Worm (Caenorhabditis elegans) whole organism, L3 larva: Measurements from ENCODE around the gene T23F6.5.
A peak's percentile ranks its signal among the peaks of the same experiment; 100 is the strongest.

Experiments used
- ZK546.5 ChIP-seq: sonication (generic microtip); optimal IDR thresholded peaks from 2 replicates; lab custom pipeline; 2017; ENCODE audit warnings: missing biosample characterization, missing genetic modification characterization
- ama-1 ChIP-seq: fragments of 150-350 bp; optimal IDR thresholded peaks from 2 replicates; lab custom pipeline; 2018
- ceh-16 ChIP-seq: sonication (generic microtip); optimal IDR thresholded peaks from 2 replicates; lab custom pipeline; 2017; ENCODE audit warnings: missing biosample characterization, missing genetic modification characterization
- ceh-28 ChIP-seq: fragments of 150-350 bp; optimal IDR thresholded peaks from 2 replicates; lab custom pipeline; 2014; ENCODE audit warnings: missing biosample characterization, missing genetic modification reagents, missing genetic modification characterization
- ceh-82 ChIP-seq: fragments of 150-350 bp; optimal IDR thresholded peaks from 2 replicates; lab custom pipeline; 2014; ENCODE audit warnings: missing biosample characterization, missing genetic modification characterization
- ceh-9 ChIP-seq: sonication (generic microtip); optimal IDR thresholded peaks from 2 replicates; lab custom pipeline; 2018; ENCODE audit warnings: missing biosample characterization, missing genetic modification characterization
- daf-12 ChIP-seq: fragments of 150-350 bp; optimal IDR thresholded peaks from 2 replicates; lab custom pipeline; 2014; ENCODE audit warnings: missing biosample characterization, missing genetic modification reagents, missing genetic modification characterization
- egl-27 ChIP-seq: sonication (generic microtip); optimal IDR thresholded peaks from 4 replicates; lab custom pipeline; 2017; ENCODE audit warnings: missing biosample characterization, missing genetic modification reagents, missing genetic modification characterization
- elt-2 ChIP-seq: sonication (generic microtip); optimal IDR thresholded peaks from 2 replicates; lab custom pipeline; 2016; ENCODE audit warnings: missing genetic modification reagents, mild to moderate bottlenecking, missing genetic modification characterization, missing compliant biosample characterization
- elt-3 ChIP-seq, 3 experiments: fragments of 150-350 bp in 1 of 3; sonication (generic microtip) in 2 of 3; optimal IDR thresholded peaks; 2 replicates in 2 of 3; 4 replicates in 1 of 3; lab custom pipeline; 2014 to 2017; ENCODE audit warnings: missing biosample characterization in 3 of 3, missing genetic modification characterization in 3 of 3
- eor-1 ChIP-seq, 2 experiments: fragments of 150-350 bp; optimal IDR thresholded peaks; 2 replicates each; lab custom pipeline; 2014 to 2018; ENCODE audit warnings: missing biosample characterization in 2 of 2, missing genetic modification characterization in 2 of 2
- fkh-10 ChIP-seq: sonication (generic microtip); optimal IDR thresholded peaks from 2 replicates; lab custom pipeline; 2017; ENCODE audit warnings: missing biosample characterization, missing genetic modification reagents, missing genetic modification characterization
- fkh-2 ChIP-seq: fragments of 150-350 bp; optimal IDR thresholded peaks from 2 replicates; lab custom pipeline; 2014; ENCODE audit warnings: missing biosample characterization, missing genetic modification reagents, missing genetic modification characterization
- fos-1 ChIP-seq: fragments of 150-350 bp; optimal IDR thresholded peaks from 2 replicates; lab custom pipeline; 2014; ENCODE audit warnings: missing biosample characterization, missing genetic modification characterization
- jun-1 ChIP-seq: fragments of 150-350 bp; optimal IDR thresholded peaks from 2 replicates; lab custom pipeline; 2014; ENCODE audit warnings: missing biosample characterization, missing genetic modification reagents, missing genetic modification characterization
- lin-15B ChIP-seq: fragments of 150-350 bp; optimal IDR thresholded peaks from 2 replicates; lab custom pipeline; 2014; ENCODE audit warnings: missing biosample characterization, missing genetic modification characterization
- lin-39 ChIP-seq: fragments of 150-350 bp; optimal IDR thresholded peaks from 2 replicates; lab custom pipeline; 2018; ENCODE audit warnings: missing biosample characterization, missing genetic modification reagents, missing genetic modification characterization
- lsy-12 ChIP-seq: sonication (generic microtip); optimal IDR thresholded peaks from 2 replicates; lab custom pipeline; 2016; ENCODE audit warnings: mild to moderate bottlenecking, missing genetic modification characterization, missing compliant biosample characterization
- mdl-1 ChIP-seq: fragments of 150-350 bp; optimal IDR thresholded peaks from 2 replicates; lab custom pipeline; 2014; ENCODE audit warnings: missing biosample characterization, missing genetic modification characterization
- mml-1 ChIP-seq: fragments of 150-350 bp; sonication (generic microtip); optimal IDR thresholded peaks from 3 replicates; lab custom pipeline; 2014; ENCODE audit warnings: missing biosample characterization, missing genetic modification characterization
- nfya-1 ChIP-seq: sonication (generic microtip); optimal IDR thresholded peaks from 2 replicates; lab custom pipeline; 2017; ENCODE audit warnings: missing genetic modification characterization, mild to moderate bottlenecking, missing compliant biosample characterization, antibody characterized with exemption, moderate library complexity; ENCODE audit not compliant: insufficient read depth
- nhr-12 ChIP-seq: fragments of 150-350 bp; optimal IDR thresholded peaks from 2 replicates; lab custom pipeline; 2014; ENCODE audit warnings: missing biosample characterization, missing genetic modification characterization
- nhr-23 ChIP-seq: fragments of 150-350 bp; optimal IDR thresholded peaks from 2 replicates; lab custom pipeline; 2014; ENCODE audit warnings: missing biosample characterization, missing genetic modification reagents, missing genetic modification characterization
- nhr-237 ChIP-seq: fragments of 150-350 bp; optimal IDR thresholded peaks from 2 replicates; lab custom pipeline; 2014; ENCODE audit warnings: missing biosample characterization, missing genetic modification characterization
- nhr-25 ChIP-seq: sonication (generic microtip); optimal IDR thresholded peaks from 2 replicates; lab custom pipeline; 2017; ENCODE audit warnings: missing biosample characterization, missing genetic modification characterization
- nhr-28 ChIP-seq: fragments of 150-350 bp; optimal IDR thresholded peaks from 2 replicates; lab custom pipeline; 2014; ENCODE audit warnings: missing biosample characterization, missing genetic modification characterization
- nhr-43 ChIP-seq: sonication (generic microtip); optimal IDR thresholded peaks from 2 replicates; lab custom pipeline; 2016; ENCODE audit warnings: mild to moderate bottlenecking, missing genetic modification characterization, missing compliant biosample characterization; ENCODE audit not compliant: poor library complexity, severe bottlenecking
- nhr-76 ChIP-seq: fragments of 150-350 bp; sonication (generic microtip); optimal IDR thresholded peaks from 5 replicates; lab custom pipeline; 2014; ENCODE audit warnings: missing biosample characterization, missing genetic modification characterization
- nhr-77 ChIP-seq: fragments of 150-350 bp; optimal IDR thresholded peaks from 2 replicates; lab custom pipeline; 2014; ENCODE audit warnings: missing biosample characterization, missing genetic modification characterization
- pha-4 ChIP-seq: fragments of 150-350 bp; optimal IDR thresholded peaks from 2 replicates; lab custom pipeline; 2014; ENCODE audit warnings: missing biosample characterization, missing genetic modification reagents, missing genetic modification characterization
- pqm-1 ChIP-seq: fragments of 150-350 bp; optimal IDR thresholded peaks from 2 replicates; lab custom pipeline; 2017; ENCODE audit warnings: missing biosample characterization, missing genetic modification characterization, inconsistent platforms
- sea-2 ChIP-seq: fragments of 150-350 bp; sonication (generic microtip); optimal IDR thresholded peaks from 4 replicates; lab custom pipeline; 2014; ENCODE audit warnings: missing biosample characterization, missing genetic modification reagents, missing genetic modification characterization
- tbx-2 ChIP-seq: sonication (generic microtip); optimal IDR thresholded peaks from 2 replicates; lab custom pipeline; 2016; ENCODE audit warnings: mild to moderate bottlenecking, missing genetic modification characterization, missing compliant biosample characterization
- unc-39 ChIP-seq: sonication (generic microtip); optimal IDR thresholded peaks from 4 replicates; lab custom pipeline; 2017; ENCODE audit warnings: missing biosample characterization, missing genetic modification characterization
- unc-62 ChIP-seq: fragments of 150-350 bp; sonication (generic microtip); optimal IDR thresholded peaks from 4 replicates; lab custom pipeline; 2014; ENCODE audit warnings: missing biosample characterization, missing genetic modification reagents, missing genetic modification characterization
- zag-1 ChIP-seq: fragments of 150-350 bp; optimal IDR thresholded peaks from 2 replicates; lab custom pipeline; 2014; ENCODE audit warnings: missing biosample characterization, missing genetic modification characterization
- ztf-11 ChIP-seq: fragments of 150-350 bp; optimal IDR thresholded peaks from 2 replicates; lab custom pipeline; 2014; ENCODE audit warnings: missing biosample characterization, missing genetic modification characterization
- ztf-4 ChIP-seq: fragments of 150-350 bp; optimal IDR thresholded peaks from 2 replicates; lab custom pipeline; 2014; ENCODE audit warnings: missing biosample characterization, missing genetic modification characterization

The T23F6.5 gene

DNA sequence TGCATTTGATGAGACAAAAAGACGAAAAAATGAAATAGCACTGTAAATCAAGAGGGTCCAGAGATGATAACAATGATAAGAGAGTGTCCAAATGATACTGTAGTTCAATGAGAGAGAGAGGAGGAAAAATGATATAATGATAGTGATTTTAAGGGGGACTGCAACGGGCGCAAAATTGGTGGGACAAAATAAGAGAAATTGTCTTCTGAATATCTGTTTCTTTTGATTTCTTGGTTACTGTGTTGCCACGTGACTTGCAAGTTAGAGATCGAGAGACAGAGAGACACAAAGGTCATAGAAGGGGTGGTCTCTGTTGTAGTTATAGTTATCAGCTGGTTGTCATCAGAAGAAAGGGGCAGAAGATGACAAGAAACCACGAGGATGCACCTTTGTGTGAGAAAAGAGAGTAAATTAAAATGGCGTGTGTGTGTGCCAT lies 25.4 kb downstream of the T23F6.5 start (continued):
- TF ChIP-seq jun-1 (peak; percentile 54), ztf-4 (tag; lab: Kevin White, UChicago) (no peak), daf-12 (tag; lab: Kevin White, UChicago) (no peak), elt-2 (tag; lab: Kevin White, UChicago) (peak; percentile 82), ama-1 (lab: Kevin White, UChicago) (no peak), nhr-43 (tag; lab: Kevin White, UChicago) (peak; percentile 84), eor-1 (tag; optimal IDR thresholded peaks at IDR 0.05; lab: Kevin White, UChicago) (no peak), ZK546.5 (tag; lab: Kevin White, UChicago) (no peak), ceh-82 (tag; lab: Kevin White, UChicago) (no peak), lin-15B (tag; lab: Kevin White, UChicago) (no peak), nfya-1 (tag; lab: Kevin White, UChicago) (peak; percentile 10), tbx-2 (no peak), pqm-1 (peak; percentile 13), ceh-9 (no peak), lin-39 (tag; lab: Kevin White, UChicago) (no peak), nhr-25 (peak; percentile 85), pha-4 (tag; lab: Kevin White, UChicago) (peak; percentile 32), lsy-12 (no peak)

DNA sequence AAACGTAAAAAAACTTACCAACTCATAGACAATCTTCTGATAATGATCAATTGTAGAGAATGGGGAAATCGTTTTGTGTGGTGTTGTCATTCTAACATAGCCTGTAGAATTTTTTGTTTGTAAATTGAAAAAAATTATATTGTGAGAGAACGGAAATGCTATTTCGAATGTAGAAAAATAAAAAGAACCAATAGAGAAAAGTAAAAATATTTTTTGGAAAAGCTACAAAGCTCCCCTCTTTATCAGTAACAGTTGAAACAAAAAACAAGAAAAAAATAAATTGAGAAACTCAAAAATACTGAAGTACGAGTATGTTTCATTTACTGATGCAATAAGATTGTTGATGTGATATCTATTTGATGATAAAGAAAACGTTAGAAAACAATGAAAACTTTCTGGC lies 29.7 kb downstream of the T23F6.5 start, which contains the start of gene C27D8.3:
Gene C27D8.3, minus strand, starts transcription at position 101 of the 400 bp plus-strand sequence.
- TF ChIP-seq nhr-43 (tag; lab: Kevin White, UChicago): no peak
- no peak for TF ChIP-seq nhr-12 (tag; lab: Kevin White, UChicago)
- no peak for TF ChIP-seq egl-27 (tag; lab: Kevin White, UChicago)
- TF ChIP-seq nhr-77 (tag; lab: Kevin White, UChicago): no peak
- no peak for TF ChIP-seq ama-1 (lab: Kevin White, UChicago)
- TF ChIP-seq daf-12 (tag; lab: Kevin White, UChicago): no peak
- TF ChIP-seq elt-2 (tag; lab: Kevin White, UChicago): no peak
- TF ChIP-seq mml-1 (tag; lab: Kevin White, UChicago): no peak
- TF ChIP-seq ceh-9: no peak
- TF ChIP-seq fos-1 (tag; lab: Kevin White, UChicago): no peak
- TF ChIP-seq zag-1 (tag; lab: Kevin White, UChicago): no peak
- TF ChIP-seq ztf-11: no peak
- TF ChIP-seq elt-3 (tag; optimal IDR thresholded peaks at IDR 0.05; lab: Kevin White, UChicago): no peak
- TF ChIP-seq jun-1: no peak
- no peak for TF ChIP-seq ztf-4 (tag; lab: Kevin White, UChicago)
- no peak for TF ChIP-seq nhr-76 (tag; lab: Kevin White, UChicago)
- TF ChIP-seq sea-2 (GFP tag; lab: Kevin White, UChicago): no peak
- TF ChIP-seq nhr-237 (tag; lab: Kevin White, UChicago): no peak
- TF ChIP-seq, all 47 proteins: peak for 0

ce11 chrIV:12710996-12711395 lies 30.3 kb downstream of the T23F6.5 start, which contains the start of gene C27D8.2:
C27D8.2 (plus strand) TSS chrIV:12711217.
- no peak for TF ChIP-seq nhr-28 (tag; lab: Kevin White, UChicago)
- peak in 1 of 3 experiments; percentile 34 for TF ChIP-seq elt-3 (tag; optimal IDR thresholded peaks at IDR 0.05; lab: Kevin White, UChicago)
- no peak for TF ChIP-seq fkh-2
- peak; percentile 48 for TF ChIP-seq nhr-23 (tag; lab: Kevin White, UChicago)
- peak; percentile 20 for TF ChIP-seq mdl-1 (tag; lab: Kevin White, UChicago)
- peak; percentile 63 for TF ChIP-seq nhr-43 (tag; lab: Kevin White, UChicago)
- TF ChIP-seq nhr-25: peak; percentile 34
- TF ChIP-seq nhr-77 (tag; lab: Kevin White, UChicago): no peak
- TF ChIP-seq sea-2 (GFP tag; lab: Kevin White, UChicago): no peak
- TF ChIP-seq, all 47 proteins: peak for 5

- TF ChIP-seq ceh-28 (tag; lab: Kevin White, UChicago) (no peak), pqm-1 (no peak), nhr-28 (tag; lab: Kevin White, UChicago) (no peak), pha-4 (tag; lab: Kevin White, UChicago) (no peak), tbx-2 (no peak), sea-2 (GFP tag; lab: Kevin White, UChicago) (no peak), ztf-11 (no peak), nhr-23 (tag; lab: Kevin White, UChicago) (no peak), ztf-4 (tag; lab: Kevin White, UChicago) (no peak), ceh-16 (tag; lab: Kevin White, UChicago) (no peak), lin-15B (tag; lab: Kevin White, UChicago) (no peak), unc-62 (GFP tag; lab: Kevin White, UChicago) (no peak), fkh-10 (GFP tag; lab: Kevin White, UChicago) (no peak), jun-1 (no peak), ceh-9 (no peak), unc-39 (tag; lab: Kevin White, UChicago) (no peak), nhr-76 (tag; lab: Kevin White, UChicago) (no peak), nhr-237 (tag; lab: Kevin White, UChicago) (no peak), ZK546.5 (tag; lab: Kevin White, UChicago) (no peak)
Measured at ce11 chrIV:12703811-12704210, 37.5 kb downstream of the T23F6.5 start, which contains the start of gene C27D8.4. C27D8.4 (plus strand) TSS chrIV:12704111.
